Worm (Caenorhabditis elegans) whole organism, L2 larva: Measurements from ENCODE around the gene K06A1.2.
A peak's percentile ranks its signal among the peaks of the same experiment; 100 is the strongest.

Experiments used
- C34F6.9 ChIP-seq: fragments of 150-350 bp; optimal IDR thresholded peaks from 2 replicates; lab custom pipeline; 2014; ENCODE audit warnings: missing biosample characterization, missing genetic modification characterization
- F13H6.1 ChIP-seq: sonication (generic microtip); optimal IDR thresholded peaks from 2 replicates; lab custom pipeline; 2016; ENCODE audit warnings: missing genetic modification characterization, missing compliant biosample characterization
- R02D3.7 ChIP-seq: fragments of 150-350 bp; optimal IDR thresholded peaks from 2 replicates; lab custom pipeline; 2014; ENCODE audit warnings: missing biosample characterization, missing genetic modification characterization
- Y55F3AM.14 ChIP-seq: fragments of 200-800 bp; sonication (Bioruptor generic); optimal IDR thresholded peaks from 2 replicates; lab custom pipeline; 2018; ENCODE audit warnings: mild to moderate bottlenecking, missing genetic modification characterization, missing compliant biosample characterization
- ZK546.5 ChIP-seq: sonication (generic microtip); optimal IDR thresholded peaks from 2 replicates; lab custom pipeline; 2017; ENCODE audit warnings: missing biosample characterization, missing genetic modification characterization
- alr-1 ChIP-seq: fragments of 150-350 bp; optimal IDR thresholded peaks from 2 replicates; lab custom pipeline; 2014; ENCODE audit warnings: missing biosample characterization, missing genetic modification characterization
- aly-2 ChIP-seq: fragments of 150-350 bp; optimal IDR thresholded peaks from 2 replicates; lab custom pipeline; 2014; ENCODE audit warnings: missing biosample characterization, missing genetic modification characterization
- ama-1 ChIP-seq: fragments of 150-350 bp; optimal IDR thresholded peaks from 2 replicates; lab custom pipeline; 2018; ENCODE audit warnings: inconsistent platforms
- blmp-1 ChIP-seq: sonication (generic microtip); optimal IDR thresholded peaks from 2 replicates; lab custom pipeline; 2017; ENCODE audit warnings: missing genetic modification characterization, mild to moderate bottlenecking, missing compliant biosample characterization, antibody characterized with exemption, moderate library complexity; ENCODE audit not compliant: insufficient read depth
- ceh-16 ChIP-seq: fragments of 150-350 bp; optimal IDR thresholded peaks from 2 replicates; lab custom pipeline; 2014; ENCODE audit warnings: missing biosample characterization, missing genetic modification characterization
- ceh-82 ChIP-seq: fragments of 150-350 bp; optimal IDR thresholded peaks from 2 replicates; lab custom pipeline; 2014; ENCODE audit warnings: missing biosample characterization, missing genetic modification characterization
- crh-2 ChIP-seq: sonication (generic microtip); optimal IDR thresholded peaks from 2 replicates; lab custom pipeline; 2017; ENCODE audit warnings: missing biosample characterization, missing genetic modification characterization
- dmd-4 ChIP-seq: sonication (generic microtip); optimal IDR thresholded peaks from 2 replicates; lab custom pipeline; 2017; ENCODE audit warnings: missing biosample characterization, missing genetic modification characterization
- egl-27 ChIP-seq: sonication (generic microtip); optimal IDR thresholded peaks from 3 replicates; lab custom pipeline; 2017; ENCODE audit warnings: missing biosample characterization, missing genetic modification reagents, missing genetic modification characterization
- elt-1 ChIP-seq: fragments of 150-350 bp; optimal IDR thresholded peaks from 2 replicates; lab custom pipeline; 2014; ENCODE audit warnings: missing biosample characterization, missing genetic modification characterization
- elt-3 ChIP-seq: sonication (generic microtip); optimal IDR thresholded peaks from 2 replicates; lab custom pipeline; 2017; ENCODE audit warnings: missing biosample characterization, missing genetic modification characterization
- fos-1 ChIP-seq: fragments of 150-350 bp; optimal IDR thresholded peaks from 2 replicates; lab custom pipeline; 2014; ENCODE audit warnings: missing biosample characterization, missing genetic modification characterization
- gmeb-1 ChIP-seq: fragments of 150-350 bp; optimal IDR thresholded peaks from 2 replicates; lab custom pipeline; 2014; ENCODE audit warnings: missing biosample characterization, missing genetic modification characterization
- lin-11 ChIP-seq: fragments of 150-350 bp; sonication (generic microtip); optimal IDR thresholded peaks from 2 replicates; lab custom pipeline; 2014; ENCODE audit warnings: missing biosample characterization, missing genetic modification characterization, inconsistent platforms, mixed read lengths
- lin-13 ChIP-seq: fragments of 150-350 bp; optimal IDR thresholded peaks from 2 replicates; lab custom pipeline; 2014; ENCODE audit warnings: missing biosample characterization, missing genetic modification reagents, missing genetic modification characterization
- lin-39 ChIP-seq: fragments of 150-350 bp; optimal IDR thresholded peaks from 2 replicates; lab custom pipeline; 2014; ENCODE audit warnings: missing biosample characterization, missing genetic modification reagents, missing genetic modification characterization
- lsy-2 ChIP-seq, 2 experiments: fragments of 150-350 bp in 1 of 2; sonication (generic microtip) in 1 of 2; optimal IDR thresholded peaks; 2 replicates each; lab custom pipeline; 2014 to 2017; ENCODE audit warnings: missing biosample characterization in 2 of 2, missing genetic modification characterization in 2 of 2
- mab-5 ChIP-seq: fragments of 150-350 bp; optimal IDR thresholded peaks from 2 replicates; lab custom pipeline; 2014; ENCODE audit warnings: missing biosample characterization, missing genetic modification characterization
- mbf-1 ChIP-seq: sonication (generic microtip); optimal IDR thresholded peaks from 2 replicates; lab custom pipeline; 2017; ENCODE audit warnings: missing biosample characterization, missing genetic modification characterization
- mdl-1 ChIP-seq, 2 experiments: fragments of 150-350 bp in 1 of 2; sonication (generic microtip) in 1 of 2; optimal IDR thresholded peaks; 2 replicates each; lab custom pipeline; 2017; ENCODE audit warnings: missing biosample characterization in 2 of 2, missing genetic modification characterization in 2 of 2
- nhr-10 ChIP-seq: sonication (generic microtip); optimal IDR thresholded peaks from 2 replicates; lab custom pipeline; 2017; ENCODE audit warnings: missing biosample characterization, missing genetic modification characterization
- nhr-11 ChIP-seq: fragments of 150-350 bp; optimal IDR thresholded peaks from 2 replicates; lab custom pipeline; 2014; ENCODE audit warnings: missing biosample characterization, missing genetic modification characterization
- nhr-12 ChIP-seq: fragments of 150-350 bp; optimal IDR thresholded peaks from 2 replicates; lab custom pipeline; 2014; ENCODE audit warnings: missing biosample characterization, missing genetic modification characterization
- nhr-129 ChIP-seq: fragments of 150-350 bp; optimal IDR thresholded peaks from 2 replicates; lab custom pipeline; 2014; ENCODE audit warnings: missing biosample characterization, missing genetic modification characterization
- nhr-21 ChIP-seq: fragments of 150-350 bp; optimal IDR thresholded peaks from 2 replicates; lab custom pipeline; 2014; ENCODE audit warnings: missing biosample characterization, missing genetic modification characterization
- nhr-23 ChIP-seq: fragments of 150-350 bp; optimal IDR thresholded peaks from 2 replicates; lab custom pipeline; 2014; ENCODE audit warnings: missing biosample characterization, missing genetic modification reagents, missing genetic modification characterization
- nhr-237 ChIP-seq: fragments of 150-350 bp; optimal IDR thresholded peaks from 2 replicates; lab custom pipeline; 2014; ENCODE audit warnings: missing biosample characterization, missing genetic modification characterization
- nhr-25 ChIP-seq: fragments of 150-350 bp; sonication (generic microtip); optimal IDR thresholded peaks from 3 replicates; lab custom pipeline; 2014; ENCODE audit warnings: missing biosample characterization, missing genetic modification characterization
- nhr-6 ChIP-seq: fragments of 150-350 bp; optimal IDR thresholded peaks from 2 replicates; lab custom pipeline; 2014; ENCODE audit warnings: missing biosample characterization, missing genetic modification characterization
- nhr-77 ChIP-seq: fragments of 150-350 bp; optimal IDR thresholded peaks from 2 replicates; lab custom pipeline; 2014; ENCODE audit warnings: missing biosample characterization, missing genetic modification characterization
- peb-1 ChIP-seq: fragments of 150-350 bp; optimal IDR thresholded peaks from 2 replicates; lab custom pipeline; 2014; ENCODE audit warnings: missing biosample characterization, missing genetic modification characterization
- sem-4 ChIP-seq: fragments of 150-350 bp; optimal IDR thresholded peaks from 2 replicates; lab custom pipeline; 2014; ENCODE audit warnings: missing biosample characterization, missing genetic modification reagents, missing genetic modification characterization
- skn-1 ChIP-seq: sonication (generic microtip); optimal IDR thresholded peaks from 2 replicates; lab custom pipeline; 2017; ENCODE audit warnings: missing biosample characterization, missing genetic modification characterization
- sma-3 ChIP-seq: sonication (generic microtip); optimal IDR thresholded peaks from 2 replicates; lab custom pipeline; 2016; ENCODE audit warnings: missing genetic modification reagents, missing genetic modification characterization, missing compliant biosample characterization
- sma-9 ChIP-seq, 2 experiments: fragments of 150-350 bp in 1 of 2; sonication (generic microtip) in 1 of 2; optimal IDR thresholded peaks; 2 replicates each; lab custom pipeline; 2014 to 2016; ENCODE audit warnings: missing genetic modification characterization in 2 of 2, mild to moderate bottlenecking in 1 of 2, missing biosample characterization in 1 of 2, missing compliant biosample characterization in 1 of 2, missing genetic modification reagents in 1 of 2, moderate library complexity in 1 of 2
- snpc-4 ChIP-seq: fragments of 150-350 bp; optimal IDR thresholded peaks from 2 replicates; lab custom pipeline; 2014; ENCODE audit warnings: missing biosample characterization, missing genetic modification characterization
- unc-39 ChIP-seq: fragments of 150-350 bp; optimal IDR thresholded peaks from 2 replicates; lab custom pipeline; 2014; ENCODE audit warnings: missing biosample characterization, missing genetic modification characterization
- unc-55 ChIP-seq: fragments of 150-350 bp; sonication (generic microtip); optimal IDR thresholded peaks from 3 replicates; lab custom pipeline; 2014; ENCODE audit warnings: missing biosample characterization, missing genetic modification reagents, missing genetic modification characterization
- unc-62 ChIP-seq: fragments of 150-350 bp; optimal IDR thresholded peaks from 2 replicates; lab custom pipeline; 2014; ENCODE audit warnings: missing biosample characterization, missing genetic modification reagents, missing genetic modification characterization
- zag-1 ChIP-seq: fragments of 150-350 bp; optimal IDR thresholded peaks from 2 replicates; lab custom pipeline; 2014; ENCODE audit warnings: missing biosample characterization, missing genetic modification characterization
- ztf-1 ChIP-seq: fragments of 200-800 bp; sonication (Bioruptor generic); conservative IDR thresholded peaks from 2 replicates; pipeline ENCODE4 v1.3.6; 2022; ENCODE audit warnings: missing genetic modification characterization, missing compliant biosample characterization
- ztf-11 ChIP-seq: sonication (generic microtip); optimal IDR thresholded peaks from 2 replicates; lab custom pipeline; 2017; ENCODE audit warnings: missing biosample characterization, missing genetic modification characterization
- ztf-4 ChIP-seq: fragments of 150-350 bp; optimal IDR thresholded peaks from 2 replicates; lab custom pipeline; 2014; ENCODE audit warnings: missing biosample characterization, missing genetic modification characterization

K06A1.2 gene

DNA sequence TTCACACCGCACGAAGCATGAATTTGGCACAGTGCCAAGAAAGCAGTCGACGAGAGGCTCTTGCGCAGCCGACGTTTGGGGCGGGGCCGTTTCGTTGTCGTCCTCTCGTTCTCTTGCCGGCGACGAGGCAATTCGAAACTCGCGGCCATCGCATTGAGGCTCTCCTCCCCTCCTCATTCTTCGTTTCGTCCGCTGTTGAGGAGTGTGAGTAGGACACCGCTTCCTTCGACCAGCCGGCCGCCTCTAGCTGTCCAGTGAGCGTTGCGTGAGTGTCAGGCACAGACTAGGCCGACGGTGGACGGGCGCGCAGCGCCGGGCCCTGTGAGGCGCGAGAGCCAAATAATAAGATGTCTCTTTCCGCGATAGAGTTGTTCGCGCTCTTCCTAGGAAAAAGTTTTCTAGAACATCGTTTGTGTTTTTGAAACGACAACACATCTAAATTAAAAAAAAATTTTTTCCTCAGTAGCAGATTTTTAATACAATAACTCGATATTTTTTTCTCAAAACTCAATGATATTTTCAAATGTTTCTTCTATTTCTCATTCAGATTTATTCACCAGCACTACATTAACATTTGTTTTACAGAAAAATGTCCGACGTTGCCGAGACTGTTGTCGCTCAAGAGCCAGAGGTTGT lies 48.1 kb downstream of the K06A1.2 start, which contains the start of the genes T28D9.11 and T28D9.1:
TSS of gene T28D9.11 (minus strand) at position 177 of the 636 bp plus-strand sequence.
TSS of gene T28D9.1 (plus strand) at position 586 of the 636 bp plus-strand sequence.
- TF ChIP-seq egl-27 (tag; lab: Kevin White, UChicago) (peak; percentile 9), mdl-1 (tag; optimal IDR thresholded peaks at IDR 0.05; lab: Kevin White, UChicago) (peak; percentile 9 to 41), nhr-77 (no peak), nhr-12 (tag; lab: Kevin White, UChicago) (no peak), lsy-2 (tag; optimal IDR thresholded peaks at IDR 0.05; lab: Kevin White, UChicago) (peak in 1 of 2 experiments; percentile 68), alr-1 (tag; lab: Kevin White, UChicago) (no peak), nhr-237 (tag; lab: Kevin White, UChicago) (no peak), unc-55 (GFP tag; lab: Kevin White, UChicago) (peak; percentile 66), fos-1 (peak; percentile 34), lin-13 (GFP tag; lab: Kevin White, UChicago) (peak; percentile 19), dmd-4 (tag; lab: Kevin White, UChicago) (no peak), gmeb-1 (no peak), lin-39 (tag; lab: Kevin White, UChicago) (no peak), ceh-82 (tag; lab: Kevin White, UChicago) (no peak), C34F6.9 (tag; lab: Kevin White, UChicago) (peak; percentile 47), mab-5 (tag; lab: Kevin White, UChicago) (no peak), F13H6.1 (tag; lab: Kevin White, UChicago) (peak; percentile 67), Y55F3AM.14 (GFP tag; lab: Kevin White, UChicago) (no peak), nhr-11 (tag; lab: Kevin White, UChicago) (no peak), sma-9 (GFP tag; optimal IDR thresholded peaks at IDR 0.05; lab: Kevin White, UChicago) (peak; percentile 7), sma-9 (tag; optimal IDR thresholded peaks at IDR 0.05; lab: Kevin White, UChicago) (no peak), elt-3 (tag; lab: Kevin White, UChicago) (no peak), ztf-4 (no peak), zag-1 (tag; lab: Kevin White, UChicago) (peak; percentile 40), nhr-129 (peak; percentile 82), ztf-11 (tag; lab: Kevin White, UChicago) (no peak), unc-62 (GFP tag; lab: Kevin White, UChicago) (no peak), ama-1 (lab: Kevin White, UChicago) (peak; percentile 23), sma-3 (GFP tag; lab: Kevin White, UChicago) (no peak), blmp-1 (tag; lab: Kevin White, UChicago) (no peak), lin-11 (tag; lab: Kevin White, UChicago) (peak; percentile 60), nhr-10 (no peak), ZK546.5 (no peak), ceh-16 (tag; lab: Kevin White, UChicago) (peak; percentile 5), nhr-21 (tag; lab: Kevin White, UChicago) (peak; percentile 45), ztf-1 (GFP tag; lab: Robert Waterston, UW) (no peak), elt-1 (tag; lab: Kevin White, UChicago) (no peak), peb-1 (no peak), skn-1 (tag; lab: Kevin White, UChicago) (no peak), sem-4 (tag; lab: Kevin White, UChicago) (no peak), R02D3.7 (tag; lab: Kevin White, UChicago) (no peak), aly-2 (tag; lab: Kevin White, UChicago) (no peak), snpc-4 (tag; lab: Kevin White, UChicago) (peak; percentile 94), crh-2 (tag; lab: Kevin White, UChicago) (peak; percentile 3), nhr-6 (tag; lab: Kevin White, UChicago) (no peak), nhr-25 (tag; lab: Kevin White, UChicago) (no peak), nhr-23 (tag; lab: Kevin White, UChicago) (no peak), mbf-1 (no peak), unc-39 (tag; lab: Kevin White, UChicago) (peak; percentile 36)
